Fruit fly (Drosophila melanogaster) whole organism, embryonic: ENCODE measurements around the gene Sk2.
A peak's percentile ranks its signal among the peaks of the same experiment; 100 is the strongest.

ENCODE experiments used
- CG10321 ChIP-seq: fragments of 200-800 bp; sonication (Bioruptor generic); IDR thresholded peaks from 2 replicates; pipeline ENCODE4 v1.3.6; 2022; ENCODE audit warnings: missing biosample characterization, missing genetic modification characterization
- CG10543 ChIP-seq: fragments of 200-800 bp; sonication (Bioruptor generic); optimal IDR thresholded peaks from 3 replicates; lab custom pipeline; 2017; ENCODE audit warnings: missing biosample characterization, mild to moderate bottlenecking, missing genetic modification characterization, moderate library complexity
- CG10959 ChIP-seq: fragments of 200-800 bp; sonication (Bioruptor generic); IDR thresholded peaks from 2 replicates; pipeline ENCODE4 v1.3.6; 2022; ENCODE audit warnings: missing biosample characterization, missing genetic modification characterization
- CG11085 ChIP-seq: fragments of 200-800 bp; sonication (Bioruptor generic); IDR thresholded peaks from 2 replicates; pipeline ENCODE4 v1.3.6; 2022; ENCODE audit warnings: missing biosample characterization, missing genetic modification characterization
- CG11504 ChIP-seq: fragments of 200-800 bp; sonication (Bioruptor generic); optimal IDR thresholded peaks from 3 replicates; lab custom pipeline; 2019; ENCODE audit warnings: missing biosample characterization, mild to moderate bottlenecking, missing genetic modification characterization, moderate library complexity
- CG11723 ChIP-seq: fragments of 200-800 bp; sonication (Bioruptor generic); optimal IDR thresholded peaks from 2 replicates; lab custom pipeline; 2017; ENCODE audit warnings: missing biosample characterization, mild to moderate bottlenecking, missing genetic modification characterization
- CG12071 ChIP-seq: fragments of 200-800 bp; sonication (Bioruptor generic); optimal IDR thresholded peaks from 3 replicates; lab custom pipeline; 2018; ENCODE audit warnings: missing biosample characterization, mild to moderate bottlenecking, missing genetic modification characterization
- CG12769 ChIP-seq: fragments of 200-800 bp; sonication (Bioruptor generic); optimal IDR thresholded peaks from 2 replicates; lab custom pipeline; 2019; ENCODE audit warnings: missing biosample characterization, mild to moderate bottlenecking, missing genetic modification characterization, moderate library complexity
- CG14441 ChIP-seq: fragments of 200-800 bp; sonication (Bioruptor generic); IDR thresholded peaks from 2 replicates; pipeline ENCODE4 v1.3.6; 2022; ENCODE audit warnings: missing biosample characterization, missing genetic modification characterization
- CG15073 ChIP-seq: fragments of 200-800 bp; sonication (Bioruptor generic); optimal IDR thresholded peaks from 2 replicates; lab custom pipeline; 2016; ENCODE audit warnings: missing biosample characterization, missing genetic modification characterization
- CG15479 ChIP-seq: fragments of 200-800 bp; sonication (Bioruptor generic); optimal IDR thresholded peaks from 3 replicates; lab custom pipeline; 2019; ENCODE audit warnings: missing biosample characterization, mild to moderate bottlenecking, missing genetic modification characterization, moderate library complexity
- CG15601 ChIP-seq: fragments of 200-800 bp; sonication (Bioruptor generic); optimal IDR thresholded peaks from 3 replicates; lab custom pipeline; 2019; ENCODE audit warnings: missing biosample characterization, mild to moderate bottlenecking, missing genetic modification characterization, moderate library complexity
- CG17385 ChIP-seq: fragments of 200-800 bp; sonication (Bioruptor generic); optimal IDR thresholded peaks from 3 replicates; lab custom pipeline; 2018; ENCODE audit warnings: missing biosample characterization, mild to moderate bottlenecking, missing genetic modification characterization
- CG2199 ChIP-seq: fragments of 200-800 bp; sonication (Bioruptor generic); IDR thresholded peaks from 3 replicates; pipeline ENCODE4 v1.3.6; 2022; ENCODE audit warnings: missing biosample characterization, missing genetic modification characterization
- CG3838 ChIP-seq: fragments of 200-800 bp; sonication (Bioruptor generic); optimal IDR thresholded peaks from 3 replicates; lab custom pipeline; 2016; ENCODE audit warnings: missing biosample characterization, missing genetic modification characterization
- CG4328 ChIP-seq: fragments of 200-800 bp; sonication (Bioruptor generic); optimal IDR thresholded peaks from 3 replicates; lab custom pipeline; 2017; ENCODE audit warnings: missing biosample characterization, missing genetic modification reagents, missing genetic modification characterization
- CG4617 ChIP-seq: fragments of 200-800 bp; sonication (Bioruptor generic); optimal IDR thresholded peaks from 3 replicates; lab custom pipeline; 2016; ENCODE audit warnings: missing biosample characterization, missing genetic modification characterization, borderline replicate concordance
- CG7963 ChIP-seq: fragments of 200-800 bp; sonication (Bioruptor generic); IDR thresholded peaks from 3 replicates; pipeline ENCODE4 v1.3.6; 2022; ENCODE audit warnings: missing biosample characterization, missing genetic modification characterization; ENCODE audit not compliant: partially characterized antibody
- CkIIα-i1 ChIP-seq: fragments of 200-800 bp; sonication (Bioruptor generic); IDR thresholded peaks from 2 replicates; pipeline ENCODE4 v1.3.6; 2022; ENCODE audit warnings: missing biosample characterization, missing genetic modification characterization
- Dek ChIP-seq: fragments of 200-800 bp; sonication (Bioruptor generic); optimal IDR thresholded peaks from 3 replicates; lab custom pipeline; 2019; ENCODE audit warnings: missing biosample characterization, mild to moderate bottlenecking, missing genetic modification characterization, moderate library complexity
- MTF-1 ChIP-seq: fragments of 200-800 bp; sonication (Bioruptor generic); optimal IDR thresholded peaks from 2 replicates; lab custom pipeline; 2018; ENCODE audit warnings: missing biosample characterization, mild to moderate bottlenecking, missing genetic modification characterization, borderline replicate concordance
- NC2β ChIP-seq: fragments of 200-800 bp; sonication (Bioruptor generic); optimal IDR thresholded peaks from 2 replicates; lab custom pipeline; 2016; ENCODE audit warnings: missing biosample characterization, missing genetic modification characterization
- Oli ChIP-seq: fragments of 200-800 bp; sonication (Bioruptor generic); optimal IDR thresholded peaks from 2 replicates; lab custom pipeline; 2018; ENCODE audit warnings: missing biosample characterization, mild to moderate bottlenecking, missing genetic modification characterization, moderate library complexity
- Optix ChIP-seq: fragments of 200-800 bp; sonication (Bioruptor generic); IDR thresholded peaks from 3 replicates; pipeline ENCODE4 v1.3.6; 2022; ENCODE audit warnings: missing biosample characterization, missing genetic modification characterization
- Stat92E ChIP-seq, 3 experiments: fragments of >200 bp in 2 of 3; fragments of 200-800 bp in 1 of 3; sonication (Bioruptor generic) in 1 of 3; optimal IDR thresholded peaks; 2 replicates each; lab custom pipeline; 2017 to 2019; ENCODE audit warnings: missing biosample characterization in 3 of 3, missing genetic modification characterization in 3 of 3, mild to moderate bottlenecking in 1 of 3, moderate library complexity in 1 of 3
- Usf ChIP-seq: fragments of 200-800 bp; sonication (Bioruptor generic); optimal IDR thresholded peaks from 2 replicates; lab custom pipeline; 2017; ENCODE audit warnings: missing genotype, missing biosample characterization, missing genetic modification characterization
- bigmax ChIP-seq: fragments of 200-800 bp; sonication (Bioruptor generic); optimal IDR thresholded peaks from 2 replicates; lab custom pipeline; 2018; ENCODE audit warnings: missing biosample characterization, mild to moderate bottlenecking, missing genetic modification characterization
- btn ChIP-seq: fragments of 200-800 bp; sonication (Bioruptor generic); optimal IDR thresholded peaks from 2 replicates; lab custom pipeline; 2016; ENCODE audit warnings: missing biosample characterization, missing genetic modification characterization
- cato ChIP-seq: fragments of 200-800 bp; sonication (Bioruptor generic); optimal IDR thresholded peaks from 2 replicates; lab custom pipeline; 2016; ENCODE audit warnings: missing biosample characterization, missing genetic modification characterization, borderline replicate concordance
- corto ChIP-seq: fragments of 200-800 bp; sonication (Bioruptor generic); optimal IDR thresholded peaks from 2 replicates; lab custom pipeline; 2016; ENCODE audit warnings: missing biosample characterization, mild to moderate bottlenecking, missing genetic modification characterization, moderate library complexity
- dm ChIP-seq: fragments of 200-800 bp; sonication (Bioruptor generic); optimal IDR thresholded peaks from 3 replicates; lab custom pipeline; 2016; ENCODE audit warnings: missing biosample characterization, missing genetic modification characterization
- dmrt99B ChIP-seq: fragments of 200-800 bp; sonication (Bioruptor generic); optimal IDR thresholded peaks from 2 replicates; lab custom pipeline; 2018; ENCODE audit warnings: missing biosample characterization, mild to moderate bottlenecking, missing genetic modification characterization, moderate library complexity
- hb ChIP-seq: fragments of 200-800 bp; sonication (Bioruptor generic); IDR thresholded peaks from 3 replicates; pipeline ENCODE4 v1.3.6; 2022; ENCODE audit warnings: missing biosample characterization, missing genetic modification characterization; ENCODE audit not compliant: partially characterized antibody
- hth ChIP-seq: fragments of >200 bp; optimal IDR thresholded peaks from 2 replicates; lab custom pipeline; 2017; ENCODE audit warnings: inconsistent platforms
- kay ChIP-seq: fragments of 200-800 bp; sonication (Bioruptor generic); optimal IDR thresholded peaks from 2 replicates; lab custom pipeline; 2016; ENCODE audit warnings: missing biosample characterization, missing genetic modification characterization
- lbe ChIP-seq: fragments of 200-800 bp; sonication (Bioruptor generic); optimal IDR thresholded peaks from 2 replicates; lab custom pipeline; 2016; ENCODE audit warnings: missing biosample characterization, mild to moderate bottlenecking, missing genetic modification characterization
- oc ChIP-seq: fragments of 200-800 bp; sonication (Bioruptor generic); optimal IDR thresholded peaks from 2 replicates; lab custom pipeline; 2018; ENCODE audit warnings: missing biosample characterization, mild to moderate bottlenecking, missing genetic modification characterization, moderate library complexity
- org-1 ChIP-seq: fragments of 200-800 bp; sonication (Bioruptor generic); optimal IDR thresholded peaks from 2 replicates; lab custom pipeline; 2017; ENCODE audit warnings: missing biosample characterization, missing genetic modification characterization
- pb ChIP-seq: fragments of 200-800 bp; sonication (Bioruptor generic); optimal IDR thresholded peaks from 3 replicates; lab custom pipeline; 2016; ENCODE audit warnings: missing biosample characterization, missing genetic modification characterization
- pita ChIP-seq: fragments of 200-800 bp; sonication (Bioruptor generic); optimal IDR thresholded peaks from 2 replicates; lab custom pipeline; 2017; ENCODE audit warnings: missing biosample characterization, mild to moderate bottlenecking, missing genetic modification characterization
- psq ChIP-seq: fragments of 200-800 bp; sonication (Bioruptor generic); optimal IDR thresholded peaks from 2 replicates; lab custom pipeline; 2017; ENCODE audit warnings: missing biosample characterization, missing genetic modification characterization
- sens-2 ChIP-seq: fragments of 200-800 bp; sonication (Bioruptor generic); IDR thresholded peaks from 2 replicates; pipeline ENCODE4 v1.3.6; 2022; ENCODE audit warnings: missing biosample characterization, missing genetic modification characterization
- seq ChIP-seq: fragments of 200-800 bp; sonication (Bioruptor generic); IDR thresholded peaks from 2 replicates; pipeline ENCODE4 v1.3.6; 2022; ENCODE audit warnings: missing biosample characterization, missing genetic modification characterization
- slp2 ChIP-seq: fragments of 200-800 bp; sonication (Bioruptor generic); optimal IDR thresholded peaks from 2 replicates; lab custom pipeline; 2016; ENCODE audit warnings: missing biosample characterization, missing genetic modification characterization
- trh ChIP-seq: fragments of 200-800 bp; sonication (Bioruptor generic); optimal IDR thresholded peaks from 2 replicates; lab custom pipeline; 2016; ENCODE audit warnings: missing biosample characterization, missing genetic modification characterization
- ttk ChIP-seq: fragments of 200-800 bp; sonication (Bioruptor generic); IDR thresholded peaks from 2 replicates; pipeline ENCODE4 v2.1.2; 2022; ENCODE audit warnings: missing biosample characterization, missing genetic modification characterization
- unc-4 ChIP-seq: fragments of 200-800 bp; sonication (Bioruptor generic); IDR thresholded peaks from 2 replicates; pipeline ENCODE4 v1.3.6; 2022; ENCODE audit warnings: missing biosample characterization, missing genetic modification characterization; ENCODE audit not compliant: partially characterized antibody
- yki ChIP-seq: fragments of >200 bp; optimal IDR thresholded peaks from 3 replicates; lab custom pipeline; 2018

Gene Sk2

dm6 chr3L:3080084-3080994, 33.5 kb downstream of the Sk2 start (continued):
- TF ChIP-seq Oli (tag; lab: Kevin White, UChicago): peak; percentile 33
- 0 out of 3 replicates have a peak, but pooled peaks have one; percentile 25 for TF ChIP-seq CG2199 (GFP tag; lab: Robert Waterston, UW)
- TF ChIP-seq pita (GFP tag; lab: Kevin White, UChicago): no peak
- TF ChIP-seq slp2 (GFP tag; lab: Kevin White, UChicago): no peak
- no peak for TF ChIP-seq bigmax (GFP tag; lab: Kevin White, UChicago)
- no peak for TF ChIP-seq CG11723 (GFP tag; lab: Kevin White, UChicago)
- TF ChIP-seq dm: no peak
- no peak for TF ChIP-seq lbe (GFP tag; lab: Kevin White, UChicago)
- TF ChIP-seq CG10543: peak; percentile 80
- TF ChIP-seq CG10321 (GFP tag; lab: Robert Waterston, UW): no peak
- no peak for TF ChIP-seq CkIIα-i1 (GFP tag; lab: Robert Waterston, UW)
- TF ChIP-seq CG7963 (GFP tag; lab: Robert Waterston, UW): no peak
- TF ChIP-seq CG17385 (GFP tag; lab: Kevin White, UChicago): no peak
- TF ChIP-seq cato (GFP tag; lab: Kevin White, UChicago): no peak
- no peak for TF ChIP-seq CG3838 (GFP tag; lab: Kevin White, UChicago)
- no peak for TF ChIP-seq CG11085 (GFP tag; lab: Robert Waterston, UW)
- TF ChIP-seq org-1: no peak
- TF ChIP-seq CG15601 (tag; lab: Kevin White, UChicago): no peak
- TF ChIP-seq CG11504: peak; percentile 45
- TF ChIP-seq btn (GFP tag; lab: Kevin White, UChicago): no peak
- no peak for TF ChIP-seq trh (GFP tag; lab: Kevin White, UChicago)
- TF ChIP-seq psq: no peak
- TF ChIP-seq oc (tag; lab: Kevin White, UChicago): peak; percentile 7
- no peak for TF ChIP-seq kay (GFP tag; lab: Kevin White, UChicago)
- peak; percentile 37; the same call in 2 of the 3 replicates for TF ChIP-seq Optix (GFP tag; lab: Robert Waterston, UW)
- no peak for TF ChIP-seq seq (GFP tag; lab: Robert Waterston, UW)
- TF ChIP-seq MTF-1: peak; percentile 25
- TF ChIP-seq yki (lab: Kevin White, UChicago): no peak
- TF ChIP-seq Stat92E (GFP tag; optimal IDR thresholded peaks at IDR 0.05; lab: Kevin White, UChicago): no peak
- no peak for TF ChIP-seq dmrt99B
- TF ChIP-seq CG15073: no peak
- TF ChIP-seq pb: no peak
- TF ChIP-seq corto (GFP tag; lab: Kevin White, UChicago): no peak
- no peak for TF ChIP-seq NC2β (GFP tag; lab: Kevin White, UChicago)
- 0 out of 2 replicates have a peak, but pooled peaks have one; percentile 6 for TF ChIP-seq ttk (GFP tag; lab: Robert Waterston, UW)
- no peak for TF ChIP-seq CG15479 (GFP tag; lab: Kevin White, UChicago)
- TF ChIP-seq CG4328 (GFP tag; lab: Kevin White, UChicago): no peak
- TF ChIP-seq hth (lab: Kevin White, UChicago): no peak
- no peak for TF ChIP-seq unc-4 (GFP tag; lab: Robert Waterston, UW)
- no peak for TF ChIP-seq Dek (tag; lab: Kevin White, UChicago)
- no peak for TF ChIP-seq CG12769 (tag; lab: Kevin White, UChicago)
- no peak; the same call in 1 of the 2 replicates for TF ChIP-seq sens-2 (GFP tag; lab: Robert Waterston, UW)
- TF ChIP-seq hb (GFP tag; lab: Robert Waterston, UW): no peak
- no peak for TF ChIP-seq CG10959 (GFP tag; lab: Robert Waterston, UW)
- TF ChIP-seq CG4617: no peak
- no peak for TF ChIP-seq CG12071
- TF ChIP-seq Usf (GFP tag; lab: Kevin White, UChicago): no peak
- TF ChIP-seq CG14441 (GFP tag; lab: Robert Waterston, UW): peak; percentile 57
